Fruit fly (Drosophila melanogaster): Measurements from ENCODE around the gene Ptpa.

DNA sequence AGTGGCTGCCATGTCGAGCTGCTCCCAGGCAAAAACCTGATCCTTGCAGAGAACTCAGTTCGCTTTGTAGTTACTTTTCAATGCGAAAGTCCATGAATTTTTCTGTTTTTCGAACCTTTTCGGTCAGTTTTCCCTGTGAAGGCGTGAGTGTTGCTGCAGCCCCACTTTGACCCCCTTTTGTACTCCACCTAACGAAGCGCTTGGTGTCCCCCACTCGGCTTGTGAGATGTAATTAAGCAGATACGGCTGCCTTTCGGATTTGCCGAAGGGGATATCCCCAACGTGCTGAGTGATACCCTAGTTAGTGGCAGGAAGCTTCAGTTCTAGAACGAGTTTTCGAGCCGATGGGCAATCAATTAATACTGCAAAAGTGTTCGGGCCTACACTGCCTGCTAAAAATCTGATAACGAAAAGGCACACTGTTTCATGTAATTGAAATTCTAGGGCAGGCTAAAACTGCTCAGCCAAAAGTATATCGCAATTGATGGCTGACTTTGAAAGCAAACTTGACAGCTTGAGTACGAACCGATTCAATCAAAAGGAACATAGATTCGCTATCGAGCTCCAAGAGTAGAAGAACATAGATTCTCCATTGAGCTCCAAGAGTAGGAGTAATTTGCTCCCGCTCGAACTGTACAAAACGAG is 25.1 kb upstream of the Ptpa start:
- no peak for TF ChIP-seq ci (GFP tag; IDR thresholded peaks at IDR 0.05)
- no peak for TF ChIP-seq CG18764 (GFP tag; optimal IDR thresholded peaks at IDR 0.05)
- TF ChIP-seq Abd-B (GFP tag; optimal IDR thresholded peaks at IDR 0.05), result no peak
- TF ChIP-seq Hr3 (GFP tag; optimal IDR thresholded peaks at IDR 0.05), result no peak
